Worm (Caenorhabditis elegans): ENCODE measurements around the gene gpb-1.
A peak's percentile ranks its signal among the peaks of the same experiment; 100 is the strongest.

The gpb-1 gene

ce11 chrII:11724362-11724761 is 24.0 kb downstream of the gpb-1 start (continued):
- peak; percentile 77 for TF ChIP-seq nhr-20 (tag; optimal IDR thresholded peaks at IDR 0.05)
- no peak for TF ChIP-seq nhr-11 (tag; optimal IDR thresholded peaks at IDR 0.05)
- no peak for TF ChIP-seq elt-3 (tag; optimal IDR thresholded peaks at IDR 0.05)
- no peak for TF ChIP-seq zag-1 (tag; optimal IDR thresholded peaks at IDR 0.05)
- TF ChIP-seq lsy-2 (tag; optimal IDR thresholded peaks at IDR 0.05), result peak; percentile 23 to 44
- no peak for TF ChIP-seq nhr-90 (tag; optimal IDR thresholded peaks at IDR 0.05; ENCODE audit: poor library complexity)
- no peak for TF ChIP-seq unc-62 (GFP tag; optimal IDR thresholded peaks at IDR 0.05)
- TF ChIP-seq C16A3.4 (tag; optimal IDR thresholded peaks at IDR 0.05), result no peak
- TF ChIP-seq egl-27 (tag; optimal IDR thresholded peaks at IDR 0.05), result no peak
- peak; percentile 57 for TF ChIP-seq nhr-85 (tag)
- TF ChIP-seq sox-4 (tag; optimal IDR thresholded peaks at IDR 0.05), result no peak
- TF ChIP-seq elt-2 (tag; optimal IDR thresholded peaks at IDR 0.05), result no peak
- no peak for TF ChIP-seq F16B12.6 (tag; optimal IDR thresholded peaks at IDR 0.05)
- TF ChIP-seq nhr-77 (tag; optimal IDR thresholded peaks at IDR 0.05), result no peak
- peak; percentile 1 for TF ChIP-seq ces-1 (GFP tag; optimal IDR thresholded peaks at IDR 0.05)
- TF ChIP-seq fkh-4 (tag; optimal IDR thresholded peaks at IDR 0.05; ENCODE audit: borderline replicate concordance), result no peak
- no peak for TF ChIP-seq efl-3 (GFP tag; optimal IDR thresholded peaks at IDR 0.05)
- no peak for TF ChIP-seq hpl-2 (GFP tag; optimal IDR thresholded peaks at IDR 0.05)
- no peak for TF ChIP-seq pag-3 (tag; optimal IDR thresholded peaks at IDR 0.05; ENCODE audit: borderline replicate concordance, insufficient read depth)
- TF ChIP-seq C04F5.9 (tag; optimal IDR thresholded peaks at IDR 0.05), result no peak
- TF ChIP-seq nhr-84 (tag; optimal IDR thresholded peaks at IDR 0.05), result no peak
- no peak for TF ChIP-seq unc-86 (tag; optimal IDR thresholded peaks at IDR 0.05)
- no peak for TF ChIP-seq aly-2 (tag; optimal IDR thresholded peaks at IDR 0.05)
- TF ChIP-seq jun-1 (tag; optimal IDR thresholded peaks at IDR 0.05), result no peak
- TF ChIP-seq mep-1 (tag; optimal IDR thresholded peaks at IDR 0.05), result peak; percentile 48
- no peak for TF ChIP-seq lin-13 (GFP tag; optimal IDR thresholded peaks at IDR 0.05)
- no peak for TF ChIP-seq pax-3 (tag; optimal IDR thresholded peaks at IDR 0.05)
- TF ChIP-seq dpl-1 (GFP tag; optimal IDR thresholded peaks at IDR 0.05), result peak in 2 of 3 experiments; percentile 4 to 41
- peak; percentile 3 for TF ChIP-seq egl-13 (tag; optimal IDR thresholded peaks at IDR 0.05)
- TF ChIP-seq aha-1 (tag; optimal IDR thresholded peaks at IDR 0.05), result no peak
- TF ChIP-seq tlp-1 (tag; optimal IDR thresholded peaks at IDR 0.05), result no peak
- no peak for TF ChIP-seq fos-1 (tag; optimal IDR thresholded peaks at IDR 0.05)
- peak; percentile 72 for TF ChIP-seq nhr-71 (tag; optimal IDR thresholded peaks at IDR 0.05)
- TF ChIP-seq ceh-8 (GFP tag; optimal IDR thresholded peaks at IDR 0.05), result no peak
- peak; percentile 59 for TF ChIP-seq blmp-1 (tag; optimal IDR thresholded peaks at IDR 0.05)
- TF ChIP-seq fkh-8 (tag; optimal IDR thresholded peaks at IDR 0.05), result no peak
- TF ChIP-seq ceh-90 (tag; optimal IDR thresholded peaks at IDR 0.05), result no peak
- TF ChIP-seq nhr-237 (tag; optimal IDR thresholded peaks at IDR 0.05), result no peak
- TF ChIP-seq tbx-2 (tag; optimal IDR thresholded peaks at IDR 0.05), result peak; percentile 43
- no peak for TF ChIP-seq ama-1 (optimal IDR thresholded peaks at IDR 0.05)
- no peak for TF ChIP-seq vab-15 (tag; optimal IDR thresholded peaks at IDR 0.05)
- TF ChIP-seq nhr-76 (tag; optimal IDR thresholded peaks at IDR 0.05), result no peak
- peak; percentile 79 for TF ChIP-seq snu-23 (GFP tag; optimal IDR thresholded peaks at IDR 0.05)
- no peak for TF ChIP-seq hlh-4 (tag; optimal IDR thresholded peaks at IDR 0.05)

- no peak for TF ChIP-seq efl-1 (optimal IDR thresholded peaks at IDR 0.05)
- no peak for TF ChIP-seq efl-1 (GFP tag; optimal IDR thresholded peaks at IDR 0.05 in 1 of 2)
- peak; percentile 40 for TF ChIP-seq dsc-1 (tag; optimal IDR thresholded peaks at IDR 0.05)
Observed at ce11 chrII:11723904-11724303, 24.5 kb downstream of the gpb-1 start, which contains the start of gene ldh-1. Gene ldh-1, plus strand, starts transcription at chrII:11724204.

Data from whole organism, L1 larva.